Fruit fly (Drosophila melanogaster) whole organism, pupa: ENCODE results near the gene TfIIB.

ENCODE experiments used
- CG10348 ChIP-seq: fragments of 200-800 bp; sonication (Bioruptor generic); IDR thresholded peaks from 2 replicates; pipeline ENCODE4 v1.3.6; 2022; ENCODE audit warnings: missing biosample characterization, missing genetic modification characterization
- CG13204 ChIP-seq: fragments of 200-800 bp; sonication (Bioruptor generic); optimal IDR thresholded peaks from 2 replicates; lab custom pipeline; 2018; ENCODE audit warnings: missing biosample characterization, mild to moderate bottlenecking, missing genetic modification characterization, moderate library complexity
- CG14655 ChIP-seq: fragments of 200-800 bp; sonication (Bioruptor generic); optimal IDR thresholded peaks from 3 replicates; lab custom pipeline; 2017; ENCODE audit warnings: mild to moderate bottlenecking, missing biosample characterization, missing genetic modification reagents, missing genetic modification characterization
- CG17806 ChIP-seq: fragments of 200-800 bp; sonication (Bioruptor generic); optimal IDR thresholded peaks from 2 replicates; lab custom pipeline; 2018; ENCODE audit warnings: missing biosample characterization, mild to moderate bottlenecking, missing genetic modification characterization, moderate library complexity
- CG8159 ChIP-seq: fragments of 200-800 bp; sonication (Bioruptor generic); optimal IDR thresholded peaks from 3 replicates; lab custom pipeline; 2018; ENCODE audit warnings: missing biosample characterization, mild to moderate bottlenecking, missing genetic modification characterization, moderate library complexity
- EcR ChIP-seq: fragments of 200-800 bp; sonication (Bioruptor generic); optimal IDR thresholded peaks from 3 replicates; lab custom pipeline; 2019; ENCODE audit warnings: missing biosample characterization, missing genetic modification characterization, mild to moderate bottlenecking, moderate library complexity, missing genetic modification reagents
- Ets98B ChIP-seq: fragments of 200-800 bp; sonication (Bioruptor generic); IDR thresholded peaks from 2 replicates; pipeline ENCODE4 v1.3.6; 2022; ENCODE audit warnings: missing biosample characterization, missing genetic modification characterization
- Pif1A ChIP-seq: fragments of 200-800 bp; sonication (Bioruptor generic); optimal IDR thresholded peaks from 3 replicates; lab custom pipeline; 2016; ENCODE audit warnings: missing biosample characterization, missing genetic modification characterization
- Snoo ChIP-seq: fragments of 200-800 bp; sonication (Bioruptor generic); optimal IDR thresholded peaks from 3 replicates; lab custom pipeline; 2017; ENCODE audit warnings: missing biosample characterization, mild to moderate bottlenecking, missing genetic modification characterization, inconsistent platforms
- fd96Ca ChIP-seq: fragments of 200-800 bp; sonication (Bioruptor generic); IDR thresholded peaks from 3 replicates; pipeline ENCODE4 v1.3.6; 2022; ENCODE audit warnings: missing biosample characterization, missing genetic modification characterization
- rn ChIP-seq: fragments of 200-800 bp; sonication (Bioruptor generic); IDR thresholded peaks from 2 replicates; pipeline ENCODE4 v1.3.6; 2022; ENCODE audit warnings: missing biosample characterization, missing genetic modification characterization

DNA sequence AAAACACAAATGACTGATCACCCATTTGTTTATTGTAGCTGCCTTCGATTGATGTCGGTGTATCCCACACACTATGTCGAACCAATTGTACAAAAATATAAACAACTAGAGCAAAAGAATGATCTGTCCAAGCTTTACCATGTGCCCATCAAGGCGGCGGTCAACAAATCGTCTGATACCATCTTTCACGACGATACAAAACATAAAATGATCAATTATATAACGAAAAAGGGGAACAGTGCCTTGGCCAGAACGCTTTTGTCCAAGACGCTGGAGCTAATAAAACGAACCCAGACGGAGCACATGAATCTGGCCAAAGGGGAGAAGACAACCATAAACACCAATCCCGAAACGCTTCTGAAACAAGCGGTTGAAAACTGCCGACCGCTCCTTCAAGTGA, 44.3 kb upstream of the TfIIB start:
- no peak for TF ChIP-seq CG14655 (GFP tag; lab: Kevin White, UChicago)
- TF ChIP-seq Pif1A (GFP tag; lab: Kevin White, UChicago), result no peak
- TF ChIP-seq Snoo (tag; lab: Kevin White, UChicago), result no peak
- TF ChIP-seq CG10348, result no peak
- no peak for TF ChIP-seq rn (GFP tag; lab: Robert Waterston, UW)
- no peak for TF ChIP-seq CG13204 (GFP tag; lab: Kevin White, UChicago)
- TF ChIP-seq EcR, result no peak
- no peak for TF ChIP-seq fd96Ca (GFP tag; lab: Robert Waterston, UW)
- no peak for TF ChIP-seq CG17806 (tag; lab: Kevin White, UChicago)
- no peak for TF ChIP-seq Ets98B (GFP tag; lab: Robert Waterston, UW)
- TF ChIP-seq CG8159 (tag; lab: Kevin White, UChicago), result no peak
